Worm (Caenorhabditis elegans) whole organism, L4/young adult: ENCODE measurements around the gene B0250.18.

Experiments used
- W03F9.2 ChIP-seq: fragments of 150-350 bp; optimal IDR thresholded peaks from 2 replicates; lab custom pipeline; 2014; ENCODE audit warnings: missing biosample characterization, missing genetic modification characterization
- dao-5 ChIP-seq: sonication (generic microtip); optimal IDR thresholded peaks from 2 replicates; lab custom pipeline; 2016; ENCODE audit warnings: missing genotype, missing genetic modification characterization, moderate library complexity, missing compliant biosample characterization
- him-1 ChIP-seq: sonication (generic microtip); optimal IDR thresholded peaks from 2 replicates; lab custom pipeline; 2016; ENCODE audit warnings: missing genotype, missing genetic modification reagents, missing genetic modification characterization, missing compliant biosample characterization

- TF ChIP-seq dao-5 (tag; lab: Kevin White, UChicago) (no peak), W03F9.2 (tag; lab: Kevin White, UChicago) (no peak), him-1 (tag; lab: Kevin White, UChicago) (no peak)
Measured at ce11 chrV:20413936-20414335, 46.8 kb downstream of the B0250.18 start.
